Fruit fly (Drosophila melanogaster): ENCODE data around the gene CG17652.

The CG17652 gene

dm6 chr2L:1737057-1737581 is 5.0 kb upstream of the CG17652 start (continued):
- TF ChIP-seq pdm3 (GFP tag; optimal IDR thresholded peaks at IDR 0.05) (peak; percentile 94), Sox102F (GFP tag; optimal IDR thresholded peaks at IDR 0.05) (peak; percentile 74), CG6792 (GFP tag; optimal IDR thresholded peaks at IDR 0.05) (peak; percentile 91), CG7368 (GFP tag; optimal IDR thresholded peaks at IDR 0.05) (peak; percentile 88), achi (GFP tag; optimal IDR thresholded peaks at IDR 0.05) (peak; percentile 94), dac (GFP tag; optimal IDR thresholded peaks at IDR 0.05) (peak; percentile 96), vri (GFP tag; optimal IDR thresholded peaks at IDR 0.05) (peak; percentile 52), CG9139 (GFP tag; optimal IDR thresholded peaks at IDR 0.05) (peak; percentile 49), Hr4 (GFP tag; optimal IDR thresholded peaks at IDR 0.05) (peak; percentile 99), CG6163 (GFP tag; IDR thresholded peaks at IDR 0.05) (peak; percentile 88), Eip75B (GFP tag; optimal IDR thresholded peaks at IDR 0.05) (peak; percentile 90)

dm6 chr2L:1735133-1735532 is 3.0 kb upstream of the CG17652 start:
- no peak for TF ChIP-seq eg (GFP tag; IDR thresholded peaks at IDR 0.05)
- TF ChIP-seq fkh (GFP tag; optimal IDR thresholded peaks at IDR 0.05) = peak; percentile 64

- no peak for TF ChIP-seq CG6854 (GFP tag; optimal IDR thresholded peaks at IDR 0.05)
- TF ChIP-seq CG6163 (GFP tag; IDR thresholded peaks at IDR 0.05) = peak; percentile 50; the same call in 2 of the 3 replicates
Measured at dm6 chr2L:1733155-1733813, 1.1 kb upstream of the CG17652 start.

- TF ChIP-seq CG3032 (tag; optimal IDR thresholded peaks at IDR 0.05) (no peak), Hr39 (GFP tag; optimal IDR thresholded peaks at IDR 0.05) (no peak), Eip78C (GFP tag) (peak; percentile 57), svp (GFP tag) (peak; percentile 29), CG4318 (GFP tag; optimal IDR thresholded peaks at IDR 0.05) (no peak), lz (GFP tag; optimal IDR thresholded peaks at IDR 0.05) (no peak), vri (GFP tag; optimal IDR thresholded peaks at IDR 0.05) (peak; percentile 38), acj6 (GFP tag; optimal IDR thresholded peaks at IDR 0.05) (no peak), Sox15 (GFP tag; optimal IDR thresholded peaks at IDR 0.05) (no peak), CG10631 (GFP tag; optimal IDR thresholded peaks at IDR 0.05) (no peak), fkh (GFP tag; optimal IDR thresholded peaks at IDR 0.05) (peak; percentile 17)
Measured at dm6 chr2L:1730914-1731313, 1.2 kb downstream of the CG17652 start.

- TF ChIP-seq Hr38 (GFP tag; optimal IDR thresholded peaks at IDR 0.05) (peak; percentile 13), Sox102F (GFP tag; optimal IDR thresholded peaks at IDR 0.05) (peak; percentile 64), CG6276 (GFP tag; optimal IDR thresholded peaks at IDR 0.05) (peak; percentile 56), pdm3 (GFP tag; optimal IDR thresholded peaks at IDR 0.05) (peak; percentile 76), salr (GFP tag; optimal IDR thresholded peaks at IDR 0.05) (peak in 1 of 2 experiments; percentile 47), cyc (GFP tag; optimal IDR thresholded peaks at IDR 0.05) (peak; percentile 32), CG9139 (GFP tag; optimal IDR thresholded peaks at IDR 0.05) (peak; percentile 14), Hr39 (GFP tag; optimal IDR thresholded peaks at IDR 0.05) (peak; percentile 51), CG16779 (tag; optimal IDR thresholded peaks at IDR 0.05) (peak; percentile 16), CG6163 (GFP tag; IDR thresholded peaks at IDR 0.05) (peak; percentile 39; the same call in 1 of the 3 replicates), CG10631 (GFP tag; optimal IDR thresholded peaks at IDR 0.05) (peak; percentile 54), CG4318 (GFP tag; optimal IDR thresholded peaks at IDR 0.05) (peak; percentile 41), Hr4 (GFP tag; optimal IDR thresholded peaks at IDR 0.05) (peak; percentile 77), CG3032 (tag; optimal IDR thresholded peaks at IDR 0.05) (peak; percentile 54), Blimp-1 (GFP tag; optimal IDR thresholded peaks at IDR 0.05) (no peak), spab (GFP tag; optimal IDR thresholded peaks at IDR 0.05) (no peak), fkh (GFP tag; optimal IDR thresholded peaks at IDR 0.05) (no peak), Ets21C (GFP tag; optimal IDR thresholded peaks at IDR 0.05) (peak; percentile 41), CG6854 (GFP tag; optimal IDR thresholded peaks at IDR 0.05) (peak; percentile 21), CG10669 (GFP tag; optimal IDR thresholded peaks at IDR 0.05) (peak; percentile 1), Ets96B (tag; optimal IDR thresholded peaks at IDR 0.05) (peak; percentile 15), Eip75B (GFP tag; optimal IDR thresholded peaks at IDR 0.05) (peak; percentile 43), ss (GFP tag; optimal IDR thresholded peaks at IDR 0.05) (peak in 1 of 2 experiments; percentile 30), CG15336 (GFP tag; IDR thresholded peaks at IDR 0.05) (peak; percentile 61), eg (GFP tag; IDR thresholded peaks at IDR 0.05) (peak; percentile 42; the same call in 2 of the 3 replicates), Eip93F (GFP tag; optimal IDR thresholded peaks at IDR 0.05) (no peak), Met (GFP tag; optimal IDR thresholded peaks at IDR 0.05) (peak; percentile 48), net (GFP tag; optimal IDR thresholded peaks at IDR 0.05) (peak; percentile 57), dac (GFP tag; optimal IDR thresholded peaks at IDR 0.05) (peak; percentile 73), achi (GFP tag; optimal IDR thresholded peaks at IDR 0.05) (peak; percentile 47), CG8632 (GFP tag; optimal IDR thresholded peaks at IDR 0.05) (no peak), Sox15 (GFP tag; optimal IDR thresholded peaks at IDR 0.05) (no peak)
Measured at dm6 chr2L:1729607-1730011, 2.5 kb downstream of the CG17652 start, which contains the start of the genes Eno and CG31937. Gene Eno, minus strand, starts transcription at chr2L:1729636. Gene CG31937, plus strand, starts transcription at chr2L:1729887.
